Fruit fly (Drosophila melanogaster) whole organism, embryonic: ENCODE measurements around the gene Reg-2.

Experiments used
- Aef1 ChIP-seq: fragments of 200-800 bp; sonication (Bioruptor generic); IDR thresholded peaks from 3 replicates; pipeline ENCODE4 v1.3.6; 2022; ENCODE audit warnings: missing biosample characterization, missing genetic modification characterization
- CG10462 ChIP-seq: fragments of 200-800 bp; sonication (Bioruptor generic); optimal IDR thresholded peaks from 2 replicates; lab custom pipeline; 2016; ENCODE audit warnings: missing biosample characterization, missing genetic modification characterization
- CG11695 ChIP-seq: fragments of 200-800 bp; sonication (Bioruptor generic); IDR thresholded peaks from 3 replicates; pipeline ENCODE4 v1.3.6; 2022; ENCODE audit warnings: missing biosample characterization, missing genetic modification characterization
- CG1233 ChIP-seq: fragments of 200-800 bp; sonication (Bioruptor generic); optimal IDR thresholded peaks from 4 replicates; lab custom pipeline; 2018; ENCODE audit warnings: missing biosample characterization, mild to moderate bottlenecking, missing genetic modification characterization
- CG13894 ChIP-seq: fragments of 200-800 bp; sonication (Bioruptor generic); optimal IDR thresholded peaks from 3 replicates; lab custom pipeline; 2018; ENCODE audit warnings: missing biosample characterization, mild to moderate bottlenecking, missing genetic modification characterization, moderate library complexity
- CG14050 ChIP-seq: fragments of 200-800 bp; sonication (Bioruptor generic); IDR thresholded peaks from 3 replicates; pipeline ENCODE4 v1.3.6; 2022; ENCODE audit warnings: missing biosample characterization, missing genetic modification characterization
- CG14441 ChIP-seq: fragments of 200-800 bp; sonication (Bioruptor generic); IDR thresholded peaks from 2 replicates; pipeline ENCODE4 v1.3.6; 2022; ENCODE audit warnings: missing biosample characterization, missing genetic modification characterization
- CG15011 ChIP-seq: fragments of 200-800 bp; sonication (Bioruptor generic); optimal IDR thresholded peaks from 3 replicates; lab custom pipeline; 2018; ENCODE audit warnings: missing biosample characterization, mild to moderate bottlenecking, missing genetic modification characterization
- CG17829 ChIP-seq: fragments of 200-800 bp; optimal IDR thresholded peaks from 2 replicates; lab custom pipeline; 2019; ENCODE audit warnings: missing biosample characterization, mild to moderate bottlenecking, missing genetic modification characterization, moderate library complexity
- CG2712 ChIP-seq: fragments of 200-800 bp; optimal IDR thresholded peaks from 3 replicates; lab custom pipeline; 2019; ENCODE audit warnings: missing biosample characterization, mild to moderate bottlenecking, missing genetic modification characterization, moderate library complexity
- CG3065 ChIP-seq: fragments of 200-800 bp; sonication (Bioruptor generic); optimal IDR thresholded peaks from 2 replicates; lab custom pipeline; 2016; ENCODE audit warnings: missing biosample characterization, missing genetic modification characterization
- CG33557 ChIP-seq: fragments of 200-800 bp; sonication (Bioruptor generic); optimal IDR thresholded peaks from 2 replicates; lab custom pipeline; 2019; ENCODE audit warnings: missing biosample characterization, mild to moderate bottlenecking, missing genetic modification characterization, moderate library complexity
- CG34224 ChIP-seq: fragments of 200-800 bp; sonication (Bioruptor generic); IDR thresholded peaks from 3 replicates; pipeline ENCODE4 v1.3.6; 2022; ENCODE audit warnings: missing biosample characterization, missing genetic modification characterization; ENCODE audit not compliant: partially characterized antibody
- CG34376 ChIP-seq: fragments of 200-800 bp; sonication (Bioruptor generic); optimal IDR thresholded peaks from 2 replicates; lab custom pipeline; 2018; ENCODE audit warnings: missing biosample characterization, mild to moderate bottlenecking, missing genetic modification characterization
- CG4360 ChIP-seq: fragments of 200-800 bp; sonication (Bioruptor generic); IDR thresholded peaks from 2 replicates; pipeline ENCODE4 v1.3.6; 2022; ENCODE audit warnings: missing biosample characterization, missing genetic modification characterization
- CG4404 ChIP-seq: fragments of 200-800 bp; sonication (Bioruptor generic); IDR thresholded peaks from 2 replicates; pipeline ENCODE4 v1.3.6; 2022; ENCODE audit warnings: missing biosample characterization, missing genetic modification characterization
- CG4854 ChIP-seq: fragments of 200-800 bp; sonication (Bioruptor generic); optimal IDR thresholded peaks from 2 replicates; lab custom pipeline; 2016; ENCODE audit warnings: missing biosample characterization, missing genetic modification characterization, inconsistent platforms
- CG6175 ChIP-seq: fragments of 200-800 bp; sonication (Bioruptor generic); IDR thresholded peaks from 3 replicates; pipeline ENCODE4 v1.3.6; 2022; ENCODE audit warnings: missing biosample characterization, missing genetic modification characterization
- CG6765 ChIP-seq: fragments of 200-800 bp; sonication (Bioruptor generic); optimal IDR thresholded peaks from 3 replicates; lab custom pipeline; 2017; ENCODE audit warnings: missing biosample characterization, mild to moderate bottlenecking, missing genetic modification characterization
- CG8089 ChIP-seq: fragments of 200-800 bp; sonication (Bioruptor generic); optimal IDR thresholded peaks from 3 replicates; lab custom pipeline; 2016; ENCODE audit warnings: missing biosample characterization, missing genetic modification characterization
- CG9797 ChIP-seq: fragments of 200-800 bp; sonication (Bioruptor generic); optimal IDR thresholded peaks from 3 replicates; lab custom pipeline; 2018; ENCODE audit warnings: missing biosample characterization, mild to moderate bottlenecking, missing genetic modification characterization
- CG9876 ChIP-seq: fragments of 200-800 bp; sonication (Bioruptor generic); optimal IDR thresholded peaks from 2 replicates; lab custom pipeline; 2016; ENCODE audit warnings: missing biosample characterization, missing genetic modification characterization
- D19A ChIP-seq: fragments of 200-800 bp; optimal IDR thresholded peaks from 3 replicates; lab custom pipeline; 2019; ENCODE audit warnings: missing biosample characterization, mild to moderate bottlenecking, missing genetic modification characterization, moderate library complexity
- Dad ChIP-seq: fragments of 200-800 bp; sonication (Bioruptor generic); optimal IDR thresholded peaks from 3 replicates; lab custom pipeline; 2016; ENCODE audit warnings: missing biosample characterization, missing genetic modification characterization
- HLHmδ ChIP-seq: fragments of 200-800 bp; sonication (Bioruptor generic); optimal IDR thresholded peaks from 2 replicates; lab custom pipeline; 2018; ENCODE audit warnings: missing biosample characterization, mild to moderate bottlenecking, missing genetic modification characterization, moderate library complexity
- Hey ChIP-seq: fragments of 200-800 bp; sonication (Bioruptor generic); optimal IDR thresholded peaks from 3 replicates; lab custom pipeline; 2018; ENCODE audit warnings: missing biosample characterization, mild to moderate bottlenecking, missing genetic modification characterization
- Hr51 ChIP-seq, 2 experiments: fragments of 200-800 bp; sonication (Bioruptor generic); optimal IDR thresholded peaks; 2 replicates in 1 of 2; 3 replicates in 1 of 2; lab custom pipeline; 2016 to 2018; ENCODE audit warnings: missing biosample characterization in 2 of 2, missing genetic modification characterization in 2 of 2, mild to moderate bottlenecking in 1 of 2, moderate library complexity in 1 of 2
- Neu2 ChIP-seq: fragments of 200-800 bp; sonication (Bioruptor generic); optimal IDR thresholded peaks from 3 replicates; lab custom pipeline; 2016; ENCODE audit warnings: missing biosample characterization, missing genetic modification characterization, borderline replicate concordance
- Ravus ChIP-seq: fragments of 200-800 bp; sonication (Bioruptor generic); IDR thresholded peaks from 2 replicates; pipeline ENCODE4 v1.3.6; 2022; ENCODE audit warnings: missing biosample characterization, missing genetic modification characterization
- Sin3A ChIP-seq: fragments of >200 bp; optimal IDR thresholded peaks from 2 replicates; lab custom pipeline; 2018
- Sox100B ChIP-seq: fragments of 200-800 bp; sonication (Bioruptor generic); optimal IDR thresholded peaks from 3 replicates; lab custom pipeline; 2018; ENCODE audit warnings: missing biosample characterization, mild to moderate bottlenecking, missing genetic modification characterization
- Sry-δ ChIP-seq: fragments of 200-800 bp; sonication (Bioruptor generic); optimal IDR thresholded peaks from 2 replicates; lab custom pipeline; 2016; ENCODE audit warnings: missing biosample characterization, missing genetic modification characterization
- Tbp ChIP-seq: fragments of >200 bp; optimal IDR thresholded peaks from 2 replicates; lab custom pipeline; 2018; ENCODE audit warnings: missing biosample characterization, missing genetic modification characterization
- fu2 ChIP-seq: fragments of 200-800 bp; sonication (Bioruptor generic); optimal IDR thresholded peaks from 2 replicates; lab custom pipeline; 2016; ENCODE audit warnings: missing biosample characterization, missing genetic modification characterization
- gcm ChIP-seq: fragments of 200-800 bp; sonication (Bioruptor generic); optimal IDR thresholded peaks from 2 replicates; lab custom pipeline; 2019; ENCODE audit warnings: missing biosample characterization, mild to moderate bottlenecking, missing genetic modification characterization, moderate library complexity
- gfzf ChIP-seq: fragments of 200-800 bp; sonication (Bioruptor generic); optimal IDR thresholded peaks from 2 replicates; lab custom pipeline; 2016; ENCODE audit warnings: missing biosample characterization, mild to moderate bottlenecking, missing genetic modification characterization, moderate library complexity
- grn ChIP-seq: fragments of 200-800 bp; sonication (Bioruptor generic); optimal IDR thresholded peaks from 3 replicates; lab custom pipeline; 2017; ENCODE audit warnings: missing biosample characterization, missing genetic modification characterization
- gro ChIP-seq: fragments of 200-800 bp; sonication (Bioruptor generic); optimal IDR thresholded peaks from 2 replicates; lab custom pipeline; 2016; ENCODE audit warnings: missing biosample characterization, missing genetic modification characterization
- kay ChIP-seq: fragments of 200-800 bp; sonication (Bioruptor generic); optimal IDR thresholded peaks from 2 replicates; lab custom pipeline; 2016; ENCODE audit warnings: missing biosample characterization, missing genetic modification characterization
- maf-S ChIP-seq: fragments of 200-800 bp; sonication (Bioruptor generic); optimal IDR thresholded peaks from 2 replicates; lab custom pipeline; 2016; ENCODE audit warnings: missing biosample characterization, missing genetic modification characterization
- mam ChIP-seq: fragments of 200-800 bp; sonication (Bioruptor generic); optimal IDR thresholded peaks from 3 replicates; lab custom pipeline; 2016; ENCODE audit warnings: missing biosample characterization, missing genetic modification characterization
- nmo ChIP-seq: fragments of 200-800 bp; sonication (Bioruptor generic); optimal IDR thresholded peaks from 2 replicates; lab custom pipeline; 2018; ENCODE audit warnings: missing biosample characterization, mild to moderate bottlenecking, missing genetic modification characterization, moderate library complexity
- nom ChIP-seq: fragments of 200-800 bp; sonication (Bioruptor generic); optimal IDR thresholded peaks from 2 replicates; lab custom pipeline; 2017; ENCODE audit warnings: missing biosample characterization, missing genetic modification characterization, mild to moderate bottlenecking, moderate library complexity, missing genetic modification reagents
- p53 ChIP-seq: fragments of 200-800 bp; sonication (Bioruptor generic); optimal IDR thresholded peaks from 2 replicates; lab custom pipeline; 2016; ENCODE audit warnings: missing biosample characterization, missing genetic modification characterization
- rib ChIP-seq: fragments of 200-800 bp; sonication (Bioruptor generic); IDR thresholded peaks from 2 replicates; pipeline ENCODE4 v1.3.6; 2022; ENCODE audit warnings: missing biosample characterization, missing genetic modification characterization
- sna ChIP-seq: fragments of 200-800 bp; sonication (Bioruptor generic); IDR thresholded peaks from 2 replicates; pipeline ENCODE4 v1.3.6; 2022; ENCODE audit warnings: missing biosample characterization, missing genetic modification characterization; ENCODE audit not compliant: partially characterized antibody
- sob ChIP-seq: fragments of 200-800 bp; sonication (Bioruptor generic); IDR thresholded peaks from 2 replicates; pipeline ENCODE4 v1.3.6; 2022; ENCODE audit warnings: missing biosample characterization, missing genetic modification characterization
- sqz ChIP-seq: fragments of 200-800 bp; sonication (Bioruptor generic); optimal IDR thresholded peaks from 3 replicates; lab custom pipeline; 2018; ENCODE audit warnings: missing biosample characterization, mild to moderate bottlenecking, missing genetic modification characterization
- sr ChIP-seq: fragments of 200-800 bp; sonication (Bioruptor generic); IDR thresholded peaks from 3 replicates; pipeline ENCODE4 v1.3.6; 2022; ENCODE audit warnings: missing biosample characterization, missing genetic modification characterization
- stc ChIP-seq: fragments of 200-800 bp; sonication (Bioruptor generic); IDR thresholded peaks from 2 replicates; pipeline ENCODE4 v1.3.6; 2022; ENCODE audit warnings: missing biosample characterization, missing genetic modification characterization
- unpg ChIP-seq: fragments of 200-800 bp; sonication (Bioruptor generic); optimal IDR thresholded peaks from 3 replicates; lab custom pipeline; 2018; ENCODE audit warnings: missing biosample characterization, mild to moderate bottlenecking, missing genetic modification characterization, moderate library complexity

Reg-2 gene

DNA sequence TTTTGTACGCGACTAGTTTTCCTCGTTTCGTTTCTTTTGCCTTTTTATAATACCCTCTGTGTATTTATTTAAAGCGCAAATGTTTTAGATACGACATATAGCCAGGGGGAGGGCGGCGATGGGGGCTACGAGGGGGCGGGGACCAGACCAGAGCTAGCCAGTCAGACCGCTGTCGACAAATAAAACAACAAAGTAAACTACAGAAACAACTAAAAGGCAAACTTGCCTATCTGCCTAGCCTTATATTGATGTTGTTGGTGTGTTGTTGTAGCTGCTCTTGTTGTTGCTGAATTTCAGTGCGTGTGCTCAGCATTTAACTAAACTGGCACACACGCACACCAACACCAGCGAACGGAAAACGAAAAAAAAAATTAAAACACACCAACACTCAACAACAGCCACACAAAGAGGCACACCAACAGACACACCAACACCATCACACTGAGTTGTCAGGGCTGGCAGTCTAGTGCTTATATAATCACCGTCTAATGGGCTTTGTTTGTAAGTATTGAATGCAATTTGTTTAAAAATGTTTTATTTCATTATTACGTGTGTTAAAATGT is 23.1 kb upstream of the Reg-2 start (continued):
- 0 out of 3 replicates have a peak, but pooled peaks have one; percentile 5 for TF ChIP-seq CG11695
- peak; percentile 15 for TF ChIP-seq grn (GFP tag; lab: Kevin White, UChicago)
- no peak for TF ChIP-seq p53 (GFP tag; lab: Kevin White, UChicago)
- no peak for TF ChIP-seq CG2712
- no peak for TF ChIP-seq CG9876 (GFP tag; lab: Kevin White, UChicago)
- TF ChIP-seq sqz = peak; percentile 89
- TF ChIP-seq D19A = no peak
- TF ChIP-seq Sry-δ (GFP tag; lab: Kevin White, UChicago) = no peak
- TF ChIP-seq gro (GFP tag; lab: Kevin White, UChicago) = peak; percentile 61
- no peak for TF ChIP-seq Neu2 (GFP tag; lab: Kevin White, UChicago)
- TF ChIP-seq CG3065 (GFP tag; lab: Kevin White, UChicago) = no peak
- TF ChIP-seq CG13894 (tag; lab: Kevin White, UChicago) = peak; percentile 74
- no peak for TF ChIP-seq maf-S (GFP tag; lab: Kevin White, UChicago)
- no peak for TF ChIP-seq gcm (GFP tag; lab: Kevin White, UChicago)
- peak; percentile 71 for TF ChIP-seq Aef1 (GFP tag; lab: Robert Waterston, UW)
- TF ChIP-seq CG1233 (GFP tag; lab: Kevin White, UChicago) = peak; percentile 26
- TF ChIP-seq sob (GFP tag; lab: Robert Waterston, UW) = peak; percentile 67
- TF ChIP-seq sr (GFP tag; lab: Robert Waterston, UW) = no peak
- TF ChIP-seq CG6175 (GFP tag; lab: Robert Waterston, UW) = no peak
- no peak for TF ChIP-seq sna (GFP tag; lab: Robert Waterston, UW)
- TF ChIP-seq CG4854 = no peak
- TF ChIP-seq CG33557 = peak; percentile 19
- peak; percentile 64 for TF ChIP-seq CG6765 (GFP tag; lab: Kevin White, UChicago)
- peak; percentile 18 for TF ChIP-seq Hey
- TF ChIP-seq CG34224 (GFP tag; lab: Robert Waterston, UW) = no peak
- TF ChIP-seq nmo (GFP tag; lab: Kevin White, UChicago) = no peak
- TF ChIP-seq Sin3A (lab: Kevin White, UChicago) = no peak
- no peak for TF ChIP-seq gfzf
- no peak for TF ChIP-seq CG14050 (GFP tag; lab: Robert Waterston, UW)
- no peak for TF ChIP-seq CG9797 (GFP tag; lab: Kevin White, UChicago)
- TF ChIP-seq mam (GFP tag; lab: Kevin White, UChicago) = no peak
- no peak for TF ChIP-seq CG15011 (GFP tag; lab: Kevin White, UChicago)
- no peak for TF ChIP-seq CG10462
- TF ChIP-seq HLHmδ (GFP tag; lab: Kevin White, UChicago) = no peak
- TF ChIP-seq CG4360 (GFP tag; lab: Robert Waterston, UW) = peak; percentile 91
- TF ChIP-seq unpg (GFP tag; lab: Kevin White, UChicago) = no peak
- TF ChIP-seq Sox100B (GFP tag; lab: Kevin White, UChicago) = no peak
- peak; percentile 30; the same call in 1 of the 2 replicates for TF ChIP-seq CG14441 (GFP tag; lab: Robert Waterston, UW)
- no peak for TF ChIP-seq CG8089 (GFP tag; lab: Kevin White, UChicago)
- no peak for TF ChIP-seq Tbp (GFP tag; lab: Kevin White, UChicago)
- TF ChIP-seq rib = peak; percentile 52; the same call in 1 of the 2 replicates
- no peak for TF ChIP-seq Hr51 (GFP tag; optimal IDR thresholded peaks at IDR 0.05; lab: Kevin White, UChicago)
- TF ChIP-seq kay (GFP tag; lab: Kevin White, UChicago) = peak; percentile 37
- no peak for TF ChIP-seq nom
- no peak for TF ChIP-seq fu2
- TF ChIP-seq CG4404 (GFP tag; lab: Robert Waterston, UW) = no peak
- TF ChIP-seq stc (GFP tag; lab: Robert Waterston, UW) = peak; percentile 36; the same call in 1 of the 2 replicates
- TF ChIP-seq CG17829 = no peak
- peak; percentile 65 for TF ChIP-seq CG34376 (GFP tag; lab: Kevin White, UChicago)
- TF ChIP-seq Dad (GFP tag; lab: Kevin White, UChicago) = no peak
- no peak for TF ChIP-seq Ravus
